Fruit fly (Drosophila melanogaster) whole organism, embryonic: ENCODE measurements around the gene CG14731.
A peak's percentile ranks its signal among the peaks of the same experiment; 100 is the strongest.

Experiments
- BEAF-32 ChIP-seq: fragments of 200-800 bp; sonication (Bioruptor generic); optimal IDR thresholded peaks from 3 replicates; lab custom pipeline; 2017; ENCODE audit warnings: missing biosample characterization, missing genetic modification characterization, mild to moderate bottlenecking, moderate library complexity, missing genetic modification reagents
- CG10543 ChIP-seq: fragments of 200-800 bp; sonication (Bioruptor generic); optimal IDR thresholded peaks from 3 replicates; lab custom pipeline; 2017; ENCODE audit warnings: missing biosample characterization, mild to moderate bottlenecking, missing genetic modification characterization, moderate library complexity
- CG10565 ChIP-seq: fragments of 200-800 bp; sonication (Bioruptor generic); optimal IDR thresholded peaks from 3 replicates; lab custom pipeline; 2016; ENCODE audit warnings: missing biosample characterization, mild to moderate bottlenecking, missing genetic modification characterization
- CG11696 ChIP-seq: fragments of 200-800 bp; sonication (Bioruptor generic); IDR thresholded peaks from 2 replicates; pipeline ENCODE4 v1.3.6; 2022; ENCODE audit warnings: missing biosample characterization, missing genetic modification characterization
- CG13894 ChIP-seq: fragments of 200-800 bp; sonication (Bioruptor generic); optimal IDR thresholded peaks from 3 replicates; lab custom pipeline; 2018; ENCODE audit warnings: missing biosample characterization, mild to moderate bottlenecking, missing genetic modification characterization, moderate library complexity
- CG14014 ChIP-seq: fragments of 200-800 bp; sonication (Bioruptor generic); IDR thresholded peaks from 2 replicates; pipeline ENCODE4 v1.3.6; 2022; ENCODE audit warnings: missing biosample characterization, missing genetic modification characterization
- CG14050 ChIP-seq: fragments of 200-800 bp; sonication (Bioruptor generic); IDR thresholded peaks from 3 replicates; pipeline ENCODE4 v1.3.6; 2022; ENCODE audit warnings: missing biosample characterization, missing genetic modification characterization
- CG14860 ChIP-seq: fragments of 200-800 bp; sonication (Bioruptor generic); IDR thresholded peaks from 3 replicates; pipeline ENCODE4 v1.3.6; 2022; ENCODE audit warnings: missing biosample characterization, missing genetic modification characterization; ENCODE audit not compliant: partially characterized antibody
- CG17359 ChIP-seq: fragments of 200-800 bp; sonication (Bioruptor generic); optimal IDR thresholded peaks from 3 replicates; lab custom pipeline; 2018; ENCODE audit warnings: missing biosample characterization, mild to moderate bottlenecking, missing genetic modification characterization, moderate library complexity
- CG17802 ChIP-seq: fragments of 200-800 bp; sonication (Bioruptor generic); optimal IDR thresholded peaks from 2 replicates; lab custom pipeline; 2018; ENCODE audit warnings: missing biosample characterization, mild to moderate bottlenecking, missing genetic modification characterization, moderate library complexity
- CG18619 ChIP-seq: fragments of 200-800 bp; sonication (Bioruptor generic); optimal IDR thresholded peaks from 3 replicates; lab custom pipeline; 2017; ENCODE audit warnings: missing biosample characterization, mild to moderate bottlenecking, missing genetic modification characterization
- CG31224 ChIP-seq: fragments of 200-800 bp; sonication (Bioruptor generic); IDR thresholded peaks from 2 replicates; pipeline ENCODE4 v1.3.6; 2022; ENCODE audit warnings: missing biosample characterization, missing genetic modification characterization
- CG4328 ChIP-seq: fragments of 200-800 bp; sonication (Bioruptor generic); optimal IDR thresholded peaks from 3 replicates; lab custom pipeline; 2017; ENCODE audit warnings: missing biosample characterization, missing genetic modification reagents, missing genetic modification characterization
- CG4360 ChIP-seq: fragments of 200-800 bp; sonication (Bioruptor generic); IDR thresholded peaks from 2 replicates; pipeline ENCODE4 v1.3.6; 2022; ENCODE audit warnings: missing biosample characterization, missing genetic modification characterization
- CG6791 ChIP-seq: fragments of 200-800 bp; sonication (Bioruptor generic); IDR thresholded peaks from 3 replicates; pipeline ENCODE4 v1.3.6; 2022; ENCODE audit warnings: missing biosample characterization, missing genetic modification characterization; ENCODE audit not compliant: partially characterized antibody
- CG7963 ChIP-seq: fragments of 200-800 bp; sonication (Bioruptor generic); IDR thresholded peaks from 3 replicates; pipeline ENCODE4 v1.3.6; 2022; ENCODE audit warnings: missing biosample characterization, missing genetic modification characterization; ENCODE audit not compliant: partially characterized antibody
- CkIIα-i1 ChIP-seq: fragments of 200-800 bp; sonication (Bioruptor generic); IDR thresholded peaks from 2 replicates; pipeline ENCODE4 v1.3.6; 2022; ENCODE audit warnings: missing biosample characterization, missing genetic modification characterization
- D ChIP-seq, 2 experiments: fragments of 200-800 bp in 1 of 2; fragments of >200 bp in 1 of 2; sonication (Bioruptor generic) in 1 of 2; optimal IDR thresholded peaks; 2 replicates in 1 of 2; 3 replicates in 1 of 2; lab custom pipeline; 2017; ENCODE audit warnings: mild to moderate bottlenecking in 1 of 2, missing biosample characterization in 1 of 2, missing genetic modification characterization in 1 of 2, missing genetic modification reagents in 1 of 2
- Doc3 ChIP-seq: fragments of 200-800 bp; sonication (Bioruptor generic); IDR thresholded peaks from 3 replicates; pipeline ENCODE4 v1.3.6; 2022; ENCODE audit warnings: missing biosample characterization, missing genetic modification characterization; ENCODE audit not compliant: partially characterized antibody
- Ets65A ChIP-seq: fragments of 200-800 bp; sonication (Bioruptor generic); peaks from one replicate; lab custom pipeline; 2016; ENCODE audit warnings: missing biosample characterization, missing genetic modification characterization
- Hsf ChIP-seq: fragments of 200-800 bp; sonication (Bioruptor generic); optimal IDR thresholded peaks from 3 replicates; lab custom pipeline; 2016; ENCODE audit warnings: missing biosample characterization, missing genetic modification characterization
- MTF-1 ChIP-seq: fragments of 200-800 bp; sonication (Bioruptor generic); optimal IDR thresholded peaks from 2 replicates; lab custom pipeline; 2018; ENCODE audit warnings: missing biosample characterization, mild to moderate bottlenecking, missing genetic modification characterization, borderline replicate concordance
- Max ChIP-seq: fragments of 200-800 bp; sonication (Bioruptor generic); optimal IDR thresholded peaks from 2 replicates; lab custom pipeline; 2016; ENCODE audit warnings: missing biosample characterization, mild to moderate bottlenecking, missing genetic modification characterization
- Nf-YB ChIP-seq: fragments of 200-800 bp; sonication (Bioruptor generic); optimal IDR thresholded peaks from 3 replicates; lab custom pipeline; 2019; ENCODE audit warnings: missing biosample characterization, mild to moderate bottlenecking, missing genetic modification characterization, moderate library complexity
- Nf-YC ChIP-seq: fragments of 200-800 bp; optimal IDR thresholded peaks from 3 replicates; lab custom pipeline; 2019; ENCODE audit warnings: missing biosample characterization, mild to moderate bottlenecking, missing genetic modification characterization, moderate library complexity
- Oaz ChIP-seq: fragments of 200-800 bp; sonication (Bioruptor generic); IDR thresholded peaks from 2 replicates; pipeline ENCODE4 v1.3.6; 2022; ENCODE audit warnings: missing biosample characterization, missing genetic modification characterization
- Xbp1 ChIP-seq: fragments of 200-800 bp; sonication (Bioruptor generic); optimal IDR thresholded peaks from 3 replicates; lab custom pipeline; 2016; ENCODE audit warnings: missing biosample characterization, mild to moderate bottlenecking, missing genetic modification characterization
- ap ChIP-seq: fragments of 200-800 bp; sonication (Bioruptor generic); IDR thresholded peaks from 2 replicates; pipeline ENCODE4 v1.3.6; 2022; ENCODE audit warnings: missing biosample characterization, missing genetic modification characterization
- chn ChIP-seq: fragments of 200-800 bp; sonication (Bioruptor generic); optimal IDR thresholded peaks from 2 replicates; lab custom pipeline; 2016; ENCODE audit warnings: missing biosample characterization, missing genetic modification characterization
- cwo ChIP-seq: fragments of 200-800 bp; sonication (Bioruptor generic); optimal IDR thresholded peaks from 3 replicates; lab custom pipeline; 2017; ENCODE audit warnings: missing biosample characterization, missing genetic modification characterization, mild to moderate bottlenecking, moderate library complexity, missing genetic modification reagents
- dimm ChIP-seq: fragments of 200-800 bp; sonication (Bioruptor generic); IDR thresholded peaks from 2 replicates; pipeline ENCODE4 v1.3.6; 2022; ENCODE audit warnings: missing biosample characterization, missing genetic modification characterization
- disco-r ChIP-seq: fragments of 200-800 bp; sonication (Bioruptor generic); optimal IDR thresholded peaks from 2 replicates; lab custom pipeline; 2016; ENCODE audit warnings: missing biosample characterization, missing genetic modification characterization
- emc ChIP-seq: fragments of 200-800 bp; sonication (Bioruptor generic); optimal IDR thresholded peaks from 2 replicates; lab custom pipeline; 2016; ENCODE audit warnings: missing biosample characterization, missing genetic modification characterization
- esg ChIP-seq: fragments of 200-800 bp; sonication (Bioruptor generic); conservative IDR thresholded peaks from 2 replicates; pipeline ENCODE4 v1.3.6; 2022; ENCODE audit warnings: missing biosample characterization, missing genetic modification characterization
- eve ChIP-seq, 2 experiments: fragments of >200 bp; optimal IDR thresholded peaks; 2 replicates each; lab custom pipeline; 2017; ENCODE audit warnings: missing biosample characterization in 2 of 2, missing genetic modification characterization in 2 of 2
- grau ChIP-seq: fragments of 200-800 bp; optimal IDR thresholded peaks from 3 replicates; lab custom pipeline; 2019; ENCODE audit warnings: missing biosample characterization, mild to moderate bottlenecking, missing genetic modification characterization, moderate library complexity
- ken ChIP-seq: fragments of 200-800 bp; sonication (Bioruptor generic); IDR thresholded peaks from 3 replicates; pipeline ENCODE4 v1.3.6; 2022; ENCODE audit warnings: missing biosample characterization, missing genetic modification characterization
- lmd ChIP-seq: fragments of 200-800 bp; sonication (Bioruptor generic); IDR thresholded peaks from 2 replicates; pipeline ENCODE4 v1.3.6; 2022; ENCODE audit warnings: missing biosample characterization, missing genetic modification characterization
- nerfin-2 ChIP-seq: fragments of 200-800 bp; sonication (Bioruptor generic); IDR thresholded peaks from 2 replicates; pipeline ENCODE4 v1.3.6; 2022; ENCODE audit warnings: missing biosample characterization, missing genetic modification characterization; ENCODE audit not compliant: partially characterized antibody
- onecut ChIP-seq: fragments of 200-800 bp; sonication (Bioruptor generic); IDR thresholded peaks from 2 replicates; pipeline ENCODE4 v1.3.6; 2022; ENCODE audit warnings: missing biosample characterization, missing genetic modification characterization
- otp ChIP-seq: fragments of 200-800 bp; sonication (Bioruptor generic); IDR thresholded peaks from 3 replicates; pipeline ENCODE4, ENCODE4 v1.3.6; 2022; ENCODE audit warnings: missing biosample characterization, missing genetic modification characterization
- pb ChIP-seq: fragments of 200-800 bp; sonication (Bioruptor generic); optimal IDR thresholded peaks from 3 replicates; lab custom pipeline; 2016; ENCODE audit warnings: missing biosample characterization, missing genetic modification characterization
- pfk ChIP-seq: fragments of 200-800 bp; sonication (Bioruptor generic); optimal IDR thresholded peaks from 2 replicates; lab custom pipeline; 2018; ENCODE audit warnings: missing biosample characterization, mild to moderate bottlenecking, missing genetic modification characterization, moderate library complexity
- pum ChIP-seq: fragments of 200-800 bp; sonication (Bioruptor generic); optimal IDR thresholded peaks from 2 replicates; lab custom pipeline; 2016; ENCODE audit warnings: missing biosample characterization, missing genetic modification characterization
- sr ChIP-seq: fragments of 200-800 bp; sonication (Bioruptor generic); IDR thresholded peaks from 3 replicates; pipeline ENCODE4 v1.3.6; 2022; ENCODE audit warnings: missing biosample characterization, missing genetic modification characterization
- stwl ChIP-seq: fragments of 200-800 bp; sonication (Bioruptor generic); optimal IDR thresholded peaks from 3 replicates; lab custom pipeline; 2018; ENCODE audit warnings: missing biosample characterization, mild to moderate bottlenecking, missing genetic modification characterization, moderate library complexity
- zen ChIP-seq: fragments of 200-800 bp; sonication (Bioruptor generic); optimal IDR thresholded peaks from 3 replicates; lab custom pipeline; 2018; ENCODE audit warnings: missing biosample characterization, mild to moderate bottlenecking, missing genetic modification characterization, moderate library complexity

Gene CG14731

DNA sequence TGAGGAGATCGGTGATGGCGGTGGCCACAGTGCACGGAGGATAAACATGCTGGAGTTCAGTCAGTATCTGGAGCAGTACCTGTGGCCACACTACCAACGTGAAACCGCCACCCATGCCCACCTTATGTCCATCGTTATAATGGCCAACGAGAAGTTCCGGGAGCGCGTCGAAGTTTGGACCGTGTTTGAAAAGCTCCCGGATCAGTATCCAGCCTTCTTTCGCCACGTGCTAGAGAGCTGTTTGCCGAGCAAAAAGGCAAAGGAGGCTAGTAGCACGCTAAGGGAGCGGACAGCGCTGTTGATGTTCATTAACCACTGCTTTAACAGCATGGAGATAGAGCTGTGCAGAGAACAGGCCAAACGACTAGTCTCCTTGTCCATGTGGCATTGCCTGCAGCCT, 47.9 kb upstream of the CG14731 start:
- TF ChIP-seq nerfin-2 (no peak), chn (no peak), Nf-YB (GFP tag; lab: Kevin White, UChicago) (no peak), Ets65A (GFP tag; lab: Kevin White, UChicago) (peak; percentile 55), CG7963 (no peak), pum (GFP tag; lab: Kevin White, UChicago) (no peak), cwo (no peak), CG13894 (tag; lab: Kevin White, UChicago) (no peak), D (optimal IDR thresholded peaks at IDR 0.05; lab: Kevin White, UChicago) (peak; percentile 68), D (GFP tag; optimal IDR thresholded peaks at IDR 0.05; lab: Kevin White, UChicago) (no peak), otp (GFP tag; lab: Robert Waterston, UW) (no peak), eve (GFP tag; optimal IDR thresholded peaks at IDR 0.05; lab: Kevin White, UChicago) (no peak), ken (GFP tag; lab: Robert Waterston, UW) (0 out of 3 replicates have a peak, but pooled peaks have one; percentile 26), CG17802 (tag; lab: Kevin White, UChicago) (no peak), CG14014 (GFP tag; lab: Robert Waterston, UW) (no peak), CG10543 (GFP tag; lab: Kevin White, UChicago) (no peak), Max (no peak), pfk (GFP tag; lab: Kevin White, UChicago) (no peak), onecut (GFP tag; lab: Robert Waterston, UW) (no peak)

DNA sequence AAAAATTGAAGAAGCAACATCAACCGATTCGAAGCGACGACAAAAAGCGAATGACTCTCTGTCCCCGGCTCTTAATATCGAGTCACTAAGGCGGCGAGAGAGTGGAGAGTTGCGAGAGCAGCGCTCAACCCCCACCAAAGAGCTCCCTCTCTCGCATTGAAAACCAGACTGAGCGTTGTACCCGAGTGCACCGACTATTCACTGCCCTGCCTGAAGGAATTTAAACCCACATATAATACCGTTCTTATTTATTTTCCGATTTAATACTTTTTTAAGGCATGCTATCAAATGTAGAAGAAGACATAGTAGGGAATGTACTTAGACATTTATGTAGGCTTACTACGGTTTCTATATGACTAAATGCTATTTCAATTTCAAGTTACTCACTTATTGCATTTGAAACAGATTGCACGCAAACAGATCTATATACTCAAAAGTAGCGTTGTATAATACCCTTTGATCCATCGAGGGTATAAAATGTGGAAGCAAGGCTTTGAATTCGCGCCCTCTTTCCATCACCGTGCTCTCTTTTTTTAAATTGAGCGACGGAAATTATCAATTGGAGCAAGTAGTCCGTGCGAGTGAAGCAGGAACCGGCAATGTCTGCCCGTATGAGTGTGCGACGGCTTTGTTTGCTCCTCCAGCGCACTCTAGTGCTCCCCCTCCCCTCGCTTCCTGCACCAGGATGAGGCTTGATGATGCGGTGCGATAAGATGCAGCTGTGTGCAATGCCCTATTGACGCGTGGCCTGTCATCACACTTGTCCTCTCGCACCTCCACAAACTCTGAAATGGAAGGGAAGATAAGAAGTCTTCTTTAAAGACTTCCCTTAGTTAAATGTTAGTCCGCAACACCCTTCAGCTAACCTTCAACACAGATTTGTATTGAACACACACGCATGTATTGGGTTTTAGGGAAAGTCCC, 43.7 kb upstream of the CG14731 start, which contains the start of gene mthl5:
TSS of gene mthl5 (minus strand) at position 55 of the 924 bp plus-strand sequence.
- TF ChIP-seq CG14860: no peak
- TF ChIP-seq pb: no peak
- peak; percentile 13 for TF ChIP-seq stwl (tag; lab: Kevin White, UChicago)
- peak; percentile 33 for TF ChIP-seq CG4328 (GFP tag; lab: Kevin White, UChicago)
- TF ChIP-seq ap (GFP tag; lab: Robert Waterston, UW): peak; percentile 46; the same call in 1 of the 2 replicates
- TF ChIP-seq CG17359 (tag; lab: Kevin White, UChicago): peak; percentile 76
- TF ChIP-seq CG31224 (GFP tag; lab: Robert Waterston, UW): no peak; the same call in 1 of the 2 replicates
- no peak for TF ChIP-seq MTF-1 (GFP tag; lab: Kevin White, UChicago)
- TF ChIP-seq nerfin-2: no peak
- TF ChIP-seq CG6791: no peak
- TF ChIP-seq Hsf (GFP tag; lab: Kevin White, UChicago): peak; percentile 88
- peak; percentile 63 for TF ChIP-seq CG18619 (GFP tag; lab: Kevin White, UChicago)
- TF ChIP-seq Nf-YC (tag; lab: Kevin White, UChicago): no peak
- no peak for TF ChIP-seq CkIIα-i1 (GFP tag; lab: Robert Waterston, UW)
- TF ChIP-seq grau (tag; lab: Kevin White, UChicago): peak; percentile 84
- TF ChIP-seq CG10565 (GFP tag; lab: Kevin White, UChicago): no peak
- no peak for TF ChIP-seq CG11696 (GFP tag; lab: Robert Waterston, UW)
- TF ChIP-seq sr (GFP tag; lab: Robert Waterston, UW): 0 out of 3 replicates have a peak, but pooled peaks have one; percentile 48
- TF ChIP-seq emc: peak; percentile 32
- peak; percentile 82 for TF ChIP-seq lmd
- TF ChIP-seq dimm: 0 out of 2 replicates have a peak, but pooled peaks have one; percentile 32
- TF ChIP-seq CG4360 (GFP tag; lab: Robert Waterston, UW): 0 out of 2 replicates have a peak, but pooled peaks have one; percentile 17
- TF ChIP-seq Oaz (GFP tag; lab: Robert Waterston, UW): peak; percentile 61; the same call in 1 of the 2 replicates
- TF ChIP-seq esg (GFP tag; lab: Robert Waterston, UW): peak; percentile 80
- TF ChIP-seq zen (tag; lab: Kevin White, UChicago): peak; percentile 42
- no peak for TF ChIP-seq Doc3 (GFP tag; lab: Robert Waterston, UW)
- TF ChIP-seq Xbp1 (GFP tag; lab: Kevin White, UChicago): peak; percentile 83
- TF ChIP-seq BEAF-32 (GFP tag; lab: Kevin White, UChicago): no peak
- TF ChIP-seq disco-r (GFP tag; lab: Kevin White, UChicago): peak; percentile 64
- TF ChIP-seq CG14050 (GFP tag; lab: Robert Waterston, UW): no peak
